Worm (Caenorhabditis elegans) whole organism, dauer: ENCODE results near the gene srh-204.
"Not testable (repeated sequence)": the region's sequence is repeated elsewhere in the genome, so short reads cannot be mapped to it uniquely, and the experiment has no call there.

ENCODE experiments used
- unc-62 ChIP-seq: sonication (generic microtip); optimal IDR thresholded peaks from 2 replicates; lab custom pipeline; 2017; ENCODE audit warnings: missing biosample characterization, missing genetic modification reagents, missing genetic modification characterization

Gene srh-204

DNA sequence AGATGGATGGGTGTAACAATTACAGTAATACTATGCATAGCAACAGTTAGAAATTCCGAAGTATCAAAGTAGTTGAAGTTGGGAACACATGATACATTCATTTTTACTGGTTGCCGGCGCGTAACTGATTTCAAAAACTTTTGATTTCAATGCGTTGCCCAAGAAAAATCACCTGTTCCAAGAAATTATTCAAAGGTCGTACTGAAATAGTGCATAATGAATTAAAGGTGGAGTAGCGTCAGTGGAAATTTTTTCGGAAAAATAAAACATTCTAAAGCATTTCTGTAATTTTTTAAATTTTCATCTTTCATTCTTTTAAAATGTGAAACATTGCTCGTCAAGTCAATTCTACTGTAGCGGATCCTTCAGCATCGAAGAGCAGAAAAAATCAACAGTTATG, at the start of gene srh-204:
TSS of gene srh-204 (minus strand) at position 101 of the 400 bp plus-strand sequence.
- TF ChIP-seq unc-62, result no peak

ce11 chrV:4284737-4285136, 44.5 kb upstream of the srh-204 start, which contains the start of gene srt-19:
Gene srt-19, plus strand, starts transcription at chrV:4285037.
- TF ChIP-seq unc-62, result not testable (repeated sequence)

- not testable (repeated sequence) for TF ChIP-seq unc-62
Observed at ce11 chrV:4281699-4282098, 41.5 kb upstream of the srh-204 start, which contains the start of gene srt-37. Gene srt-37, minus strand, starts transcription at chrV:4281799.

DNA sequence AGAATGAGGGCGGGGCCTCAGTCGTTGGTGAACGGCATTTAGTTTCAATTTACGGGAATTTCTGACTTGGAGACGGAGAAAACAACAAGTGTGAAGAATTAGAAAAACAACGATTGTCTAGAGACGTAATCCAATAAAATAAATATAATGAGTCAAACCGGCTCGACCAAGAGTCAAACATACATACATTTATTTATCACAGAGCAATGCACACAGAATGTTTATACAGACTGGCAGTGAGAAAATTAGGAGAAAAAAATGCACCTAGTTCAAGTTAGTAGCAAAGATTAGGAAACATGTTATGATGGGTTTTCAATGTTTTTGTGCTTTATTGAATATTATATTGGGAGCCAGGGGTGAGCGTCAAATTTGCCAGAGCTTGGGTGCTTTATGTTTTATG, 38.5 kb upstream of the srh-204 start, which contains the start of gene srt-20:
TSS of gene srt-20 (minus strand) at position 101 of the 400 bp plus-strand sequence.
- TF ChIP-seq unc-62, result not testable (repeated sequence)

DNA sequence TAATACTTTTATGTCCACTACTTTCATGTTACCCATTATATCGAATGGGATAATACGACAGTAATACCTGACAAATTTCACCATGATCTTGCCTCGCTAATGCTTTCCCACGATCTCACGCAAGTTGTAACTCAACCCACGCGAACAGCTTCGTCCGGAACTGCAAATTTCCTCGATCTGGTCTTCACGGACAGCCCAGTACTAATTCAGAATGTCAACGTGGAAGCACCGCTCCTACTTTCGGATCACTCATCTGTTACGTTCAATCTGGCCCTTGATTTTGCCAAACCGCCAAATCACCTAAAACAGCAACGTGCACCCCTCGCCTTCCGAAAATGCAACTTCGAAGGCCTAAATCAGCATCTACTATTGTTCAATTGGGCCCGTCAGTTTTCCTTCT, 33.2 kb upstream of the srh-204 start:
- no peak for TF ChIP-seq unc-62

DNA sequence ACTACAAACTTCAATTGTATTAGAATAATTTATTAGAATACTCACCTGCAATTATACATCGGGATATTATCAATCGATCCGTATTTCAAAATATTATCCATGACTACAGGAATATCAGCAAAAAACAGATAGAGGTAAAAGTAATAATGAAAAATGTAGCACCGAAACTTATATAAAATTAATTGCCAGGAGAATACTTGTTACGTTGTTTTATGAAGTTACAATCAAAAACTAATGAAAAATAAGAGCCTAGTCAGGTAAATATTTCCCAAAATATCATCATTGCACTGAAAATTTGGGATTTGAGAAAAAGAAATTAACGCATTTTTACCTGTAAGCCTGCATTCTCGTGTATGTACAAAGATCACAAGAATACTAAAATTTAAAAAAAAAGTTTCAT, 31.1 kb upstream of the srh-204 start, which contains the start of gene srt-38:
TSS of gene srt-38 (minus strand) at position 101 of the 400 bp plus-strand sequence.
- not testable (repeated sequence) for TF ChIP-seq unc-62

ce11 chrV:4268213-4268612, 28.0 kb upstream of the srh-204 start, which contains the start of gene srt-36:
Gene srt-36, minus strand, starts transcription at chrV:4268313.
- TF ChIP-seq unc-62, result not testable (repeated sequence)

- no peak for TF ChIP-seq unc-62
Observed at ce11 chrV:4264516-4264915, 24.3 kb upstream of the srh-204 start, which contains the start of gene srt-35. Gene srt-35, minus strand, starts transcription at chrV:4264616.

DNA sequence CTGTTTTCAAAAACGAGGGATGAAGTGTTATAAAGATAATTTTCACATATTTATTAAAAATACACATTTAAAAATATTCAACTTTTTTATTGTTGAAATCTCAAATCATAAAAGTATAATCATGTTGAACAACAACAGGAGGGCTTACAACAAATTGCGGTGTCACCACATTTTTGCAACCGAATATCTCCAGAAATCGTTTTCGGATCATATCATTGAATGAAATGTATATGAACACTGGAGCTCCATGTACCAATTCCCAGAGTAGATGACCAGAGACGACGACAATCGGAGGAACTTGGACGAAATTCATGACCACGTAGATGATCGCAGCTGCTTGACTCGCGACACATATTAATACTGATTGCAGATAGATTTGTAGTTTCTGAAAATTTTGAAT, 21.2 kb upstream of the srh-204 start:
- TF ChIP-seq unc-62, result no peak

DNA sequence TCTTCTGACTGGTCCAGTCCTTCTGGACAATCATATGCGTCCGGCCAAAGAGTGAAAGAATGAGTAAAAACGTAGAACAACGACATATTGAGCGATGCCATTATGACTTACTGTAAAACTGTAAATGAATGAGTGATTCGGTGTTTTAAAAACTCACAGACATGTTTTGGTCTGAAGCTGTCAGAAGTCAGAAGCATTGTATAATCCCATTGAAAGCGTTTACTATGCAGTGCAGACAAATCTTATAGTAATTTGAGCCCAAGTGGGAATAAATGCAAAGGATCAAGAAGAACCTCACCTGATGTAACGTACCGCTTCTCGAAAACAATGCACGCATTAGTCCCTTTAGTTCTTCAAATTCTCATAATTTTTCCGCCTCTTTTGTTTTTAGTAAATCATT, 19.9 kb upstream of the srh-204 start, which contains the start of gene srt-3:
TSS of gene srt-3 (minus strand) at position 101 of the 400 bp plus-strand sequence.
- no peak for TF ChIP-seq unc-62

- TF ChIP-seq unc-62, result no peak
Observed at ce11 chrV:4256474-4256873, 16.3 kb upstream of the srh-204 start, which contains the start of gene srt-14. Gene srt-14, minus strand, starts transcription at chrV:4256574.

DNA sequence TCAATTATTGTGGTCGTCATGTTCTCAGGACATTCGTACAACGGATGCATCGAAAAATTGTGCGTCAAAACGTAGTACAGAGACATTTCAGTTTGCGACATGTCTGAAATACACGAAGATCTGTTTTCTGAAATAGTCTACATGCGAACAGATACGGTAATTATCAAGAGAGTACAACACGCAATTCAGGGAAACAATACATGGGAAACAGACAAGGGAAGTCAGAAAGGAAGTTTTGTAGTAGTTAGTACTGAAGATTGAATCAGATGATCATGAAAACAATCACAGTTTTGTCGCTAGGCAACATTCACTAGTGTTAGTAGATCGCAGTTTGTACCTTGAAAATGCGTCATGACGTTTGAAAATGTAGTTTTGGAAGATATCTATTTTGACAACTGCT, 9.9 kb upstream of the srh-204 start, which contains the start of gene srt-13:
TSS of gene srt-13 (minus strand) at position 101 of the 400 bp plus-strand sequence.
- TF ChIP-seq unc-62, result no peak

DNA sequence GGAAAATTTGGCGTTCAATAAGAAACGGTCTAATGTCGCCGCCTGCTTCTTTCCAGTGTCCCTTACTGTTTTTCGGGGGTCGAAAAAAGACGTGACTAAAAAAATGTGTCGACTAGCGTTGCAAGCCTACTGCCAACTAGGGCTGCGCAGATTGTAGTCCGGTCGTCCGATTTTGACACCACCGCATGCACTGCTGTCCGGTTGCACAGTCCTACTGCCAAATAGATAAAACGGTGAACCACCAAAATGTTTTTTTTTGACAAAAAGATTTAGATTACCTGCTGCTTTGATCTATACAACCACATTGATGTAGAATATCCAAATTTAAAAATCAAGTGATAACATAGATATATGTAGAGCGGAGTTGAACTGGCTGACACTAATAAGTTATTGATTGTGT, 8.2 kb upstream of the srh-204 start:
- TF ChIP-seq unc-62, result no peak

DNA sequence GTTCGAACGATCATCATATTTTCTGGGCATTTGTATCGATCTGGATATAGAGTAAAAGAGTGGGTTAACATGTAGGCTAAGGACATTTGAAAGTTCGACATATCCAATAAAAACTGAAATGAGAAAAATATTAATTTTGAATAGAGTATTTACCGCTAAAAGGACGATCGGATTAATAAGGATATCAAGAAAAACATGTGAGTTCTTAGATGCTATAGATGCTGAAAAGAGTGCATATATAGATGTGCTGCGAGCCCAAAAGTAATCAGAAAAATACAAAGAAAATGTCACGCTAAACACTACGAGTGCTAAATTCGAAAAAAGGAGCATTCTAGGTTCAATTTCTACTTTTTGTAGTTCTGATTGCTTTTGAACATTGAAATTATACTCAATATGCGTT, 2.2 kb upstream of the srh-204 start, which contains the start of gene srt-12:
TSS of gene srt-12 (minus strand) at position 101 of the 400 bp plus-strand sequence.
- no peak for TF ChIP-seq unc-62

- TF ChIP-seq unc-62, result no peak
Observed at ce11 chrV:4241555-4241954, 1.4 kb upstream of the srh-204 start.

- TF ChIP-seq unc-62, result no peak
Observed at ce11 chrV:4236118-4236517, 4.1 kb downstream of the srh-204 start, which contains the start of gene nlp-13. Gene nlp-13, plus strand, starts transcription at chrV:4236418.

DNA sequence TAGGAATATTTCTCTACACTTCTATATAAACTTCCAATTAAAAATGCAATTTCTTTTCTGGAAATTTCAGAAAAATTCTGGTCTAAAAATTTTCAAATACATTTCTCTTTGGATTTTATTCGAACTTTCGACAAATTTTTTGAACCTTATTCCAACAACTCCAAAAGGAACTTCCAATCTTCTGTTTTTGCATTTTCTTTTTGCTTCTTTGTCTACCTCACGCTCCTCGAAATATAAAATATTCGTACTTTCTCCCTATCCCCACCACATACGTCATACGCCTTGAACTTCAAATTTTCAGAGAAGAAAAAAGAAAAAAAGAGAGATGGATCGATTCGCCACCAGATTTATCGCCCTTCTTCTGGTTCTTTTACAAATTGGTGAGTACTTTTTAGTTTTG, 20.9 kb downstream of the srh-204 start, which contains the start of gene nlp-9:
TSS of gene nlp-9 (plus strand) at position 301 of the 400 bp plus-strand sequence.
- no peak for TF ChIP-seq unc-62

DNA sequence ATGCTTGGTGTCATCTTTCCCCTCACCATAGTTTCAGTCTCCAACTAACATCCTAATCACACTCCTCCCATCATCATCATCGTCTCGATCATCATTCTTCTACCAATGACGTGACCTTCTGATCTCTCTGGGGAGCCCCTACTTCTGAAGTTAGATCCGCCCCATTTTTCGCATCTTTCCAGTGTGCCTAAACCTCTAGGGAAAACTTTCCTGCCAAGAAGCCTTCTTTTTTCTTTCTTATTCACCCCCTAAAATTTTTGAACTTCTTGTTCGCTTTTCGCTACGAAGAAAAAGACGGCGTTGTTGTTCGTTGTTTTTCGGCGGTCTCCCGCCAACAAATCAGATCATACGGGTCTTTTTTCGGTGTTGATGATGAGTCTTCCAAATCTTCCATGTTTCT, 21.9 kb downstream of the srh-204 start:
- no peak for TF ChIP-seq unc-62
